Worm (Caenorhabditis elegans): Measurements from ENCODE around the gene daf-9.

daf-9 gene

DNA sequence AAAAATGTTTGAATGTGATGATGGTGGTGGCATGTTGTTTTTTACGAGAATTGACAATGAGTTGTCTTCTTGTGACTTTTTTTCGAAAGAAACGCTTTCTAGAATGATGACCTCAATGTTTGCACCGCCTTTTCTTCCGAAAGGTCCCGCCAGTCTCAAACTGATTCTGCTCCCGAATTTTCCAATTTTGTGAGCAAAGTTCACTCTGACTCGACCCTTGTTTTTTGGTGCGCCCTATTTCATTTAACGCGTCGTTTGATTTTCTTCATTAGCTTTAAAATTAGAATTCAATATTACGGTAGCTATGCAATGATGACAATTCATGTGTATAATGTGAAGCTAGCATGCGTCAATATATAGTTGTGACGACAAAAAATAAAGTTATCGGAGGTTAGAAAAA, 33.9 kb downstream of the daf-9 start, which contains the start of gene lite-1:
Gene lite-1, minus strand, starts transcription at position 101 of the 400 bp plus-strand sequence.
- peak in 1 of 2 experiments; percentile 73 for TF ChIP-seq unc-62 (GFP tag; optimal IDR thresholded peaks at IDR 0.05 in 1 of 2)
- no peak for TF ChIP-seq unc-62 (tag; optimal IDR thresholded peaks at IDR 0.05)
- TF ChIP-seq ceh-32 (tag; optimal IDR thresholded peaks at IDR 0.05; ENCODE audit: poor library complexity), result no peak
- no peak for TF ChIP-seq lsy-2 (tag; optimal IDR thresholded peaks at IDR 0.05)

ce11 chrX:6232998-6233626, 36.4 kb downstream of the daf-9 start, which contains the start of gene C14F11.4:
Gene C14F11.4 (minus strand): TSS chrX:6233048.
- TF ChIP-seq saeg-2 (GFP tag; IDR thresholded peaks at IDR 0.05) (no peak), aha-1 (tag) (peak; percentile 71), T20F7.1 (GFP tag; optimal IDR thresholded peaks at IDR 0.05) (peak; percentile 16), ctbp-1 (GFP tag; IDR thresholded peaks at IDR 0.05) (0 out of 2 replicates have a peak, but pooled peaks have one; percentile 12), cey-2 (tag; optimal IDR thresholded peaks at IDR 0.05; ENCODE audit: borderline replicate concordance, insufficient read depth) (no peak), dve-1 (tag; optimal IDR thresholded peaks at IDR 0.05; ENCODE audit: insufficient read depth) (peak; percentile 27)

- no peak for TF ChIP-seq T26A8.4 (GFP tag; IDR thresholded peaks at IDR 0.05)
- peak; percentile 48 for TF ChIP-seq nhr-25 (tag; optimal IDR thresholded peaks at IDR 0.05; ENCODE audit: borderline replicate concordance, insufficient read depth)
Observed at ce11 chrX:6235443-6235842, 38.7 kb downstream of the daf-9 start, which contains the start of gene hsp-43. Gene hsp-43 (minus strand): TSS chrX:6235543.

ce11 chrX:6238973-6239372, 42.2 kb downstream of the daf-9 start, which contains the start of gene rml-3:
Gene rml-3 (minus strand): TSS chrX:6239065.
- no peak for TF ChIP-seq F44E2.7 (GFP tag; IDR thresholded peaks at IDR 0.05)
- 0 out of 2 replicates have a peak, but pooled peaks have one; percentile 14 for TF ChIP-seq dmd-6 (GFP tag; IDR thresholded peaks at IDR 0.05)

DNA sequence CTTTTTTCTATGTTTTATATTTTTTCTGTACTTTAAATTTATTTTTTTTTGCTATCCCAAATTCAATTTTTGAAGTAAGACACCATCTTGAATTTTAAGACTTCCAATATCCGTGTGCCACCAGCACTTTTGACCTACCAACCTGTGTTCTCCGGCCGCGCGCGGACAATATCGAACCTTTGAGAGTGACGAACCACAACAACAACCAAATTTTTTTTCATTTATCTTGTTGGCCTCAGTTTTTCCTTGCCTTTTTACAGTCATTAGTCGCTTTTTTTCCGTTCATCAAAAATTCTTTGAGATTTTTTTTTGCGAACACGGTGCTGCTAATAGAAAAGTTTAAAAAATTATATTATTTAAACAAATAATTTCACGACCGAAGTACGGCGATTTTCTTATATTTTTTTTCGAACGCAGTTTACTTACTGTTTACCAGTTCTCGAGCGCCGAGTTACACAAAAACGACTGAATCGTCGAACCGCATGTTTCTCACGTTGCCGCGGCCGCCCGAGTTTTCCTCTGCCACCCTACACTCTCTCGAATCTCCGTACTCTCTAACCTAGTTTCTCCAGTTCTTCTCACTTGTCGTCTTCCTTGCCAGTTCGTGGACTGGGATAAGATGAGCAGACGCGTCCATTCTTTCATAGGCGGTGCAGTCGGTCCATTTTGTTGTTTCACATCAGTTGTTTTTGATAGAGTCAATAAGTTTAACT, 43.4 kb downstream of the daf-9 start:
- TF ChIP-seq T20F7.1 (GFP tag; optimal IDR thresholded peaks at IDR 0.05) (no peak), unc-62 (GFP tag; optimal IDR thresholded peaks at IDR 0.05 in 1 of 2) (no peak), unc-62 (tag; optimal IDR thresholded peaks at IDR 0.05) (no peak), madf-5 (GFP tag; IDR thresholded peaks at IDR 0.05) (no peak), jun-1 (tag; optimal IDR thresholded peaks at IDR 0.05) (no peak), hlh-11 (tag; optimal IDR thresholded peaks at IDR 0.05) (peak; percentile 51), daf-16 (GFP tag; optimal IDR thresholded peaks at IDR 0.05) (peak in 1 of 2 experiments; percentile 67), daf-16 (tag; optimal IDR thresholded peaks at IDR 0.05) (no peak), mxl-2 (GFP tag; conservative IDR thresholded peaks at IDR 0.05) (no peak), dmd-6 (GFP tag; IDR thresholded peaks at IDR 0.05) (peak; percentile 6; the same call in 1 of the 2 replicates), saeg-2 (GFP tag; IDR thresholded peaks at IDR 0.05) (no peak), ceh-20 (GFP tag; IDR thresholded peaks at IDR 0.05) (no peak), hif-1 (tag; optimal IDR thresholded peaks at IDR 0.05) (peak in 1 of 2 experiments; percentile 53), daf-12 (tag; optimal IDR thresholded peaks at IDR 0.05) (no peak), daf-19 (GFP tag; conservative IDR thresholded peaks at IDR 0.05) (no peak), F37D6.2 (tag; optimal IDR thresholded peaks at IDR 0.05) (peak; percentile 10), skn-1 (tag; optimal IDR thresholded peaks at IDR 0.05) (no peak), snpc-1.2 (GFP tag; IDR thresholded peaks at IDR 0.05) (no peak), lin-39 (tag; optimal IDR thresholded peaks at IDR 0.05) (no peak), aha-1 (tag) (peak; percentile 2), ces-1 (GFP tag; optimal IDR thresholded peaks at IDR 0.05) (no peak), attf-4 (tag; optimal IDR thresholded peaks at IDR 0.05) (no peak), lim-7 (GFP tag; IDR thresholded peaks at IDR 0.05) (no peak), dmd-9 (GFP tag; IDR thresholded peaks at IDR 0.05) (no peak), unc-130 (GFP tag; optimal IDR thresholded peaks at IDR 0.05) (no peak), madf-9 (GFP tag; conservative IDR thresholded peaks at IDR 0.05) (no peak), hmg-1.1 (GFP tag; IDR thresholded peaks at IDR 0.05) (peak; percentile 53; the same call in 1 of the 2 replicates), nhr-102 (tag; optimal IDR thresholded peaks at IDR 0.05) (no peak), sdz-12 (GFP tag; optimal IDR thresholded peaks at IDR 0.05) (no peak), nhr-6 (tag; optimal IDR thresholded peaks at IDR 0.05) (no peak), lsy-2 (tag; optimal IDR thresholded peaks at IDR 0.05) (peak in 1 of 2 experiments; percentile 19), lin-15B (tag; optimal IDR thresholded peaks at IDR 0.05) (no peak)
